Worm (Caenorhabditis elegans) whole organism, L1 larva: ENCODE results near the gene B0554.4.

Experiments used
- C16A3.4 ChIP-seq: fragments of 150-350 bp; optimal IDR thresholded peaks from 2 replicates; lab custom pipeline; 2014; ENCODE audit warnings: missing biosample characterization, missing genetic modification characterization
- irx-1 ChIP-seq: sonication (generic microtip); optimal IDR thresholded peaks from 2 replicates; lab custom pipeline; 2016; ENCODE audit warnings: missing genetic modification characterization, missing compliant biosample characterization
- nhr-84 ChIP-seq: sonication (generic microtip); optimal IDR thresholded peaks from 2 replicates; lab custom pipeline; 2017; ENCODE audit warnings: missing biosample characterization, missing genetic modification characterization

B0554.4 gene

ce11 chrV:482860-483259 lies 53.9 kb downstream of the B0554.4 start (continued):
- TF ChIP-seq nhr-84 (no peak), irx-1 (tag; lab: Kevin White, UChicago) (no peak), C16A3.4 (tag; lab: Kevin White, UChicago) (no peak)
- TF ChIP-seq, all 84 proteins: peak for 0
